Worm (Caenorhabditis elegans) whole organism, L4 larva: ENCODE data around the gene csa-1.

ENCODE experiments used
- aha-1 ChIP-seq: fragments of 150-350 bp; peaks from one replicate; lab custom pipeline; 2014; ENCODE audit warnings: missing biosample characterization, missing genetic modification characterization
- aly-2 ChIP-seq: sonication (generic microtip); optimal IDR thresholded peaks from 2 replicates; lab custom pipeline; 2018; ENCODE audit warnings: missing biosample characterization, missing genetic modification characterization
- ama-1 ChIP-seq: fragments of 150-350 bp; optimal IDR thresholded peaks from 2 replicates; lab custom pipeline; 2014; ENCODE audit warnings: inconsistent platforms, mixed read lengths
- ceh-28 ChIP-seq: fragments of 150-350 bp; optimal IDR thresholded peaks from 2 replicates; lab custom pipeline; 2014; ENCODE audit warnings: missing biosample characterization, missing genetic modification reagents, missing genetic modification characterization
- dve-1 ChIP-seq: sonication (generic microtip); optimal IDR thresholded peaks from 2 replicates; lab custom pipeline; 2017; ENCODE audit warnings: antibody characterized with exemption, mild to moderate bottlenecking, missing genetic modification characterization, missing compliant biosample characterization; ENCODE audit not compliant: insufficient read depth
- hmg-1.1 ChIP-seq: fragments of 200-800 bp; sonication (Bioruptor generic); IDR thresholded peaks from 2 replicates; pipeline ENCODE4 v1.3.6; 2022; ENCODE audit warnings: missing genetic modification reagents, missing genetic modification characterization, missing compliant biosample characterization
- lsy-2 ChIP-seq, 2 experiments: fragments of 150-350 bp in 1 of 2; sonication (generic microtip) in 1 of 2; optimal IDR thresholded peaks; 2 replicates each; lab custom pipeline; 2014 to 2017; ENCODE audit warnings: missing biosample characterization in 2 of 2, missing genetic modification characterization in 2 of 2
- nhr-25 ChIP-seq: sonication (generic microtip); optimal IDR thresholded peaks from 2 replicates; lab custom pipeline; 2017; ENCODE audit warnings: missing genetic modification characterization, mild to moderate bottlenecking, missing compliant biosample characterization, antibody characterized with exemption, moderate library complexity, borderline replicate concordance; ENCODE audit not compliant: insufficient read depth
- nhr-77 ChIP-seq: fragments of 150-350 bp; optimal IDR thresholded peaks from 2 replicates; lab custom pipeline; 2014; ENCODE audit warnings: missing biosample characterization, missing genetic modification characterization
- pha-4 ChIP-seq, 2 experiments: fragments of 150-350 bp in 1 of 2; fragments of 200-800 bp in 1 of 2; sonication (Bioruptor generic) in 1 of 2; IDR thresholded peaks in 1 of 2; optimal IDR thresholded peaks in 1 of 2; 2 replicates each; pipeline versions ENCODE4 v1.3.6 to Lab custom; 2014 to 2022; ENCODE audit warnings: missing genetic modification characterization in 2 of 2, missing genetic modification reagents in 2 of 2, missing biosample characterization in 1 of 2, missing compliant biosample characterization in 1 of 2
- unc-130 ChIP-seq: sonication (generic microtip); optimal IDR thresholded peaks from 2 replicates; lab custom pipeline; 2016; ENCODE audit warnings: missing genetic modification reagents, missing genetic modification characterization, missing compliant biosample characterization
- zag-1 ChIP-seq: fragments of 150-350 bp; optimal IDR thresholded peaks from 2 replicates; lab custom pipeline; 2014; ENCODE audit warnings: missing biosample characterization, missing genetic modification characterization

DNA sequence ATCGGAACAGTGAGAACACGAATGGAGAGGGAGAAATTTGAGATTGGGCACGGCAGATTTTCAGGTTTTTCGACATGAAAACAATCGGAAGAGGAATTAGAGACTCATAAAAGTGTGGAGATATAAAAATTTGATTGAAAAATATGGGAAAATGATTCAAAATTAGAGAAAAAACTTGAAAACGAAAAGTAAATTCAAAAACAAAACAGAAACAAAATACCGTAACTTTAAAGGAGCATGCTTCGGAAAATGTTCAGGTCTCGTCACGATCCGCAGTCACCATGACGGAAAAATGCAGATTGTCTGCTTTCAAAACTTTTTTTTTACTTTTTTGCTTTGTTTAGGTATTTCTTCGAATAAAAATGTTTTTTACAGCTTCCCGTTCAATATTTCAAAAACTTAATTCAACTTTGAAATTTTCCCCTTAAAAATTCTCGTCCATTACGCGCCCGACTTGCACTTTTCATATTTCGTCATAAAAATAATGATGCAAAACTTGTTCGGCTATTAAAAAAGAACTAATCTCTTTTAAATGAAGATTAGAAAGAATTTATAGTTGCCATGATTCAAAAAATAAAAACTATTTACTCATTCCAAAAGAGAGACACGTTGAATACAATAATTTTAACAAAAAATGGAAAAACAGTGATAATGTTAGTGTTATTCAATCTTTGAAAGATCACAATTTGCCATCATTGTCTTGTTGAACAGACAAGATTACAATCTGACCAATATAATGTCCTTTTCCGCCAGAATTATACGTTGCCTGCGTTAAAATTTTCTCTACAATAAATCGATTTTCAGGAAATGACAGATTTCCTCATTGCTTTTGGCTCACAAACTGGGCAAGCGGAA lies 34.1 kb downstream of the csa-1 start, which contains the start of gene mtrr-1:
- peak in 1 of 2 experiments; percentile 85 for TF ChIP-seq lsy-2 (tag; optimal IDR thresholded peaks at IDR 0.05; lab: Kevin White, UChicago)
- no peak for TF ChIP-seq zag-1 (tag; lab: Kevin White, UChicago)
- no peak for TF ChIP-seq nhr-25 (tag; lab: Kevin White, UChicago)
- no peak for TF ChIP-seq dve-1
- no peak for TF ChIP-seq nhr-77 (tag; lab: Kevin White, UChicago)
- no peak for TF ChIP-seq unc-130
- TF ChIP-seq ceh-28 (tag; lab: Kevin White, UChicago), result no peak
- no peak for TF ChIP-seq hmg-1.1 (GFP tag; lab: Robert Waterston, UW)
- no peak for TF ChIP-seq pha-4 (GFP tag; IDR thresholded peaks at IDR 0.05; lab: Robert Waterston, UW)
- no peak for TF ChIP-seq pha-4 (tag; optimal IDR thresholded peaks at IDR 0.05; lab: Kevin White, UChicago)
- TF ChIP-seq ama-1, result peak; percentile 58
- TF ChIP-seq aly-2 (tag; lab: Kevin White, UChicago), result no peak
- TF ChIP-seq aha-1 (tag; lab: Kevin White, UChicago), result peak; percentile 61
